Fruit fly (Drosophila melanogaster) whole organism, embryonic: ENCODE results near the gene frac.
A peak's percentile ranks its signal among the peaks of the same experiment; 100 is the strongest.

Experiments
- BEAF-32 ChIP-seq: fragments of 200-800 bp; sonication (Bioruptor generic); optimal IDR thresholded peaks from 3 replicates; lab custom pipeline; 2017; ENCODE audit warnings: missing biosample characterization, missing genetic modification characterization, mild to moderate bottlenecking, moderate library complexity, missing genetic modification reagents
- CG10654 ChIP-seq: fragments of 200-800 bp; sonication (Bioruptor generic); optimal IDR thresholded peaks from 2 replicates; lab custom pipeline; 2016; ENCODE audit warnings: missing biosample characterization, missing genetic modification characterization
- CG10979 ChIP-seq: fragments of 200-800 bp; sonication (Bioruptor generic); optimal IDR thresholded peaks from 2 replicates; lab custom pipeline; 2018; ENCODE audit warnings: missing biosample characterization, mild to moderate bottlenecking, missing genetic modification characterization, moderate library complexity
- CG12391 ChIP-seq: fragments of 200-800 bp; sonication (Bioruptor generic); optimal IDR thresholded peaks from 3 replicates; lab custom pipeline; 2018; ENCODE audit warnings: missing biosample characterization, mild to moderate bottlenecking, missing genetic modification characterization, moderate library complexity
- CG13424 ChIP-seq: fragments of 200-800 bp; sonication (Bioruptor generic); optimal IDR thresholded peaks from 2 replicates; lab custom pipeline; 2019; ENCODE audit warnings: missing biosample characterization, mild to moderate bottlenecking, missing genetic modification characterization, moderate library complexity
- CG15696 ChIP-seq: fragments of 200-800 bp; sonication (Bioruptor generic); optimal IDR thresholded peaks from 2 replicates; lab custom pipeline; 2019; ENCODE audit warnings: missing biosample characterization, mild to moderate bottlenecking, missing genetic modification characterization, moderate library complexity
- CG2116 ChIP-seq: fragments of 200-800 bp; sonication (Bioruptor generic); optimal IDR thresholded peaks from 3 replicates; lab custom pipeline; 2018; ENCODE audit warnings: missing biosample characterization, mild to moderate bottlenecking, missing genetic modification characterization
- CG30020 ChIP-seq: fragments of 200-800 bp; optimal IDR thresholded peaks from 2 replicates; lab custom pipeline; 2019; ENCODE audit warnings: missing biosample characterization, mild to moderate bottlenecking, missing genetic modification characterization, moderate library complexity
- CG31365 ChIP-seq: fragments of 200-800 bp; sonication (Bioruptor generic); optimal IDR thresholded peaks from 2 replicates; lab custom pipeline; 2018; ENCODE audit warnings: missing biosample characterization, mild to moderate bottlenecking, missing genetic modification characterization
- CG34224 ChIP-seq: fragments of 200-800 bp; sonication (Bioruptor generic); IDR thresholded peaks from 3 replicates; pipeline ENCODE4 v1.3.6; 2022; ENCODE audit warnings: missing biosample characterization, missing genetic modification characterization; ENCODE audit not compliant: partially characterized antibody
- CG3995 ChIP-seq: fragments of 200-800 bp; sonication (Bioruptor generic); optimal IDR thresholded peaks from 3 replicates; lab custom pipeline; 2016; ENCODE audit warnings: missing biosample characterization, missing genetic modification characterization
- CG7839 ChIP-seq: fragments of 200-800 bp; sonication (Bioruptor generic); optimal IDR thresholded peaks from 3 replicates; lab custom pipeline; 2018; ENCODE audit warnings: missing biosample characterization, mild to moderate bottlenecking, missing genetic modification characterization, moderate library complexity
- CG7963 ChIP-seq: fragments of 200-800 bp; sonication (Bioruptor generic); IDR thresholded peaks from 3 replicates; pipeline ENCODE4 v1.3.6; 2022; ENCODE audit warnings: missing biosample characterization, missing genetic modification characterization; ENCODE audit not compliant: partially characterized antibody
- CG9797 ChIP-seq: fragments of 200-800 bp; sonication (Bioruptor generic); optimal IDR thresholded peaks from 3 replicates; lab custom pipeline; 2018; ENCODE audit warnings: missing biosample characterization, mild to moderate bottlenecking, missing genetic modification characterization
- CG9817 ChIP-seq: fragments of 200-800 bp; sonication (Bioruptor generic); optimal IDR thresholded peaks from 2 replicates; lab custom pipeline; 2018; ENCODE audit warnings: missing biosample characterization, mild to moderate bottlenecking, missing genetic modification characterization, moderate library complexity
- CTCF ChIP-seq: fragments of 200-800 bp; sonication (Bioruptor generic); optimal IDR thresholded peaks from 2 replicates; lab custom pipeline; 2017; ENCODE audit warnings: missing biosample characterization, mild to moderate bottlenecking, missing genetic modification characterization, moderate library complexity
- Dek ChIP-seq: fragments of 200-800 bp; sonication (Bioruptor generic); optimal IDR thresholded peaks from 3 replicates; lab custom pipeline; 2019; ENCODE audit warnings: missing biosample characterization, mild to moderate bottlenecking, missing genetic modification characterization, moderate library complexity
- E2f2 ChIP-seq: fragments of 200-800 bp; sonication (Bioruptor generic); IDR thresholded peaks from 2 replicates; pipeline ENCODE4 v1.3.6; 2022; ENCODE audit warnings: missing biosample characterization, missing genetic modification characterization
- H15 ChIP-seq: fragments of 200-800 bp; sonication (Bioruptor generic); IDR thresholded peaks from 3 replicates; pipeline ENCODE4 v1.3.6; 2022; ENCODE audit warnings: missing biosample characterization, missing genetic modification characterization
- HLHmδ ChIP-seq: fragments of 200-800 bp; sonication (Bioruptor generic); optimal IDR thresholded peaks from 2 replicates; lab custom pipeline; 2018; ENCODE audit warnings: missing biosample characterization, mild to moderate bottlenecking, missing genetic modification characterization, moderate library complexity
- Hr78 ChIP-seq, 2 experiments: fragments of 200-800 bp in 1 of 2; fragments of >200 bp in 1 of 2; sonication (Bioruptor generic) in 1 of 2; optimal IDR thresholded peaks; 2 replicates each; lab custom pipeline; 2017 to 2019; ENCODE audit warnings: missing biosample characterization in 2 of 2, missing genetic modification characterization in 2 of 2, mild to moderate bottlenecking in 1 of 2, moderate library complexity in 1 of 2
- Med ChIP-seq: fragments of 200-800 bp; sonication (Bioruptor generic); peaks from one replicate; lab custom pipeline; 2016; ENCODE audit warnings: missing biosample characterization, missing genetic modification characterization, mild to moderate bottlenecking, inconsistent platforms, moderate library complexity
- Oli ChIP-seq: fragments of 200-800 bp; sonication (Bioruptor generic); optimal IDR thresholded peaks from 2 replicates; lab custom pipeline; 2018; ENCODE audit warnings: missing biosample characterization, mild to moderate bottlenecking, missing genetic modification characterization, moderate library complexity
- Ravus ChIP-seq: fragments of 200-800 bp; sonication (Bioruptor generic); IDR thresholded peaks from 2 replicates; pipeline ENCODE4 v1.3.6; 2022; ENCODE audit warnings: missing biosample characterization, missing genetic modification characterization
- Sin3A ChIP-seq: fragments of >200 bp; optimal IDR thresholded peaks from 2 replicates; lab custom pipeline; 2018
- Vsx1 ChIP-seq: fragments of 200-800 bp; sonication (Bioruptor generic); optimal IDR thresholded peaks from 2 replicates; lab custom pipeline; 2017; ENCODE audit warnings: missing biosample characterization, mild to moderate bottlenecking, missing genetic modification characterization, missing genetic modification reagents
- bsh ChIP-seq, 2 experiments: fragments of 200-800 bp; sonication (Bioruptor generic); optimal IDR thresholded peaks; 2 replicates each; lab custom pipeline; 2017 to 2018; ENCODE audit warnings: mild to moderate bottlenecking in 2 of 2, missing biosample characterization in 2 of 2, missing genetic modification characterization in 2 of 2, moderate library complexity in 1 of 2
- ci ChIP-seq: fragments of 200-800 bp; sonication (Bioruptor generic); IDR thresholded peaks from 3 replicates; pipeline ENCODE4 v1.3.6; 2022; ENCODE audit warnings: missing biosample characterization, missing genetic modification characterization
- danr ChIP-seq: fragments of 200-800 bp; sonication (Bioruptor generic); IDR thresholded peaks from 2 replicates; pipeline ENCODE4 v1.3.6; 2022; ENCODE audit warnings: missing biosample characterization, missing genetic modification characterization
- disco-r ChIP-seq: fragments of 200-800 bp; sonication (Bioruptor generic); optimal IDR thresholded peaks from 2 replicates; lab custom pipeline; 2016; ENCODE audit warnings: missing biosample characterization, missing genetic modification characterization
- gfzf ChIP-seq: fragments of 200-800 bp; sonication (Bioruptor generic); optimal IDR thresholded peaks from 2 replicates; lab custom pipeline; 2016; ENCODE audit warnings: missing biosample characterization, mild to moderate bottlenecking, missing genetic modification characterization, moderate library complexity
- grau ChIP-seq: fragments of 200-800 bp; optimal IDR thresholded peaks from 3 replicates; lab custom pipeline; 2019; ENCODE audit warnings: missing biosample characterization, mild to moderate bottlenecking, missing genetic modification characterization, moderate library complexity
- grn ChIP-seq: fragments of 200-800 bp; sonication (Bioruptor generic); optimal IDR thresholded peaks from 3 replicates; lab custom pipeline; 2017; ENCODE audit warnings: missing biosample characterization, missing genetic modification characterization
- gsb-n ChIP-seq: fragments of 200-800 bp; sonication (Bioruptor generic); optimal IDR thresholded peaks from 3 replicates; lab custom pipeline; 2018; ENCODE audit warnings: missing biosample characterization, mild to moderate bottlenecking, missing genetic modification characterization
- gt ChIP-seq: fragments of 200-800 bp; sonication (Bioruptor generic); IDR thresholded peaks from 2 replicates; pipeline ENCODE4 v1.3.6; 2022; ENCODE audit warnings: missing biosample characterization, missing genetic modification characterization
- hbn ChIP-seq: fragments of 200-800 bp; sonication (Bioruptor generic); IDR thresholded peaks from 2 replicates; pipeline ENCODE4 v1.3.6; 2022; ENCODE audit warnings: missing biosample characterization, missing genetic modification characterization; ENCODE audit not compliant: partially characterized antibody
- knrl ChIP-seq: fragments of 200-800 bp; sonication (Bioruptor generic); IDR thresholded peaks from 3 replicates; pipeline ENCODE4 v1.3.6; 2022; ENCODE audit warnings: missing biosample characterization, missing genetic modification characterization; ENCODE audit not compliant: partially characterized antibody
- lbe ChIP-seq: fragments of 200-800 bp; sonication (Bioruptor generic); optimal IDR thresholded peaks from 2 replicates; lab custom pipeline; 2016; ENCODE audit warnings: missing biosample characterization, mild to moderate bottlenecking, missing genetic modification characterization
- onecut ChIP-seq: fragments of 200-800 bp; sonication (Bioruptor generic); IDR thresholded peaks from 2 replicates; pipeline ENCODE4 v1.3.6; 2022; ENCODE audit warnings: missing biosample characterization, missing genetic modification characterization
- psq ChIP-seq: fragments of 200-800 bp; sonication (Bioruptor generic); optimal IDR thresholded peaks from 2 replicates; lab custom pipeline; 2017; ENCODE audit warnings: missing biosample characterization, missing genetic modification characterization
- ro ChIP-seq: fragments of 200-800 bp; sonication (Bioruptor generic); IDR thresholded peaks from 2 replicates; pipeline ENCODE4 v1.3.6; 2022; ENCODE audit warnings: missing biosample characterization, missing genetic modification characterization
- run ChIP-seq: fragments of 200-800 bp; sonication (Bioruptor generic); optimal IDR thresholded peaks from 3 replicates; lab custom pipeline; 2018; ENCODE audit warnings: missing biosample characterization, mild to moderate bottlenecking, missing genetic modification characterization
- slou ChIP-seq: fragments of 200-800 bp; sonication (Bioruptor generic); optimal IDR thresholded peaks from 3 replicates; lab custom pipeline; 2016; ENCODE audit warnings: missing biosample characterization, missing genetic modification characterization
- stc ChIP-seq: fragments of 200-800 bp; sonication (Bioruptor generic); IDR thresholded peaks from 2 replicates; pipeline ENCODE4 v1.3.6; 2022; ENCODE audit warnings: missing biosample characterization, missing genetic modification characterization
- stwl ChIP-seq: fragments of 200-800 bp; sonication (Bioruptor generic); optimal IDR thresholded peaks from 3 replicates; lab custom pipeline; 2018; ENCODE audit warnings: missing biosample characterization, mild to moderate bottlenecking, missing genetic modification characterization, moderate library complexity
- tio ChIP-seq: fragments of 200-800 bp; sonication (Bioruptor generic); optimal IDR thresholded peaks from 2 replicates; lab custom pipeline; 2017; ENCODE audit warnings: missing biosample characterization, missing genetic modification characterization, inconsistent platforms
- unc-4 ChIP-seq: fragments of 200-800 bp; sonication (Bioruptor generic); IDR thresholded peaks from 2 replicates; pipeline ENCODE4 v1.3.6; 2022; ENCODE audit warnings: missing biosample characterization, missing genetic modification characterization; ENCODE audit not compliant: partially characterized antibody
- vnd ChIP-seq: fragments of 200-800 bp; sonication (Bioruptor generic); IDR thresholded peaks from 3 replicates; pipeline ENCODE4 v1.3.6; 2022; ENCODE audit warnings: missing biosample characterization, missing genetic modification characterization; ENCODE audit not compliant: partially characterized antibody
- yki ChIP-seq: fragments of >200 bp; optimal IDR thresholded peaks from 3 replicates; lab custom pipeline; 2018

Gene frac

dm6 chr3L:7528380-7529080 is 33.9 kb upstream of the frac start, which contains the start of gene lqf (continued):
- TF ChIP-seq lbe, result no peak
- TF ChIP-seq Hr78 (GFP tag; optimal IDR thresholded peaks at IDR 0.05; lab: Kevin White, UChicago), result peak in 1 of 2 experiments; percentile 24
- peak; percentile 31 for TF ChIP-seq CG9797 (GFP tag; lab: Kevin White, UChicago)
- no peak for TF ChIP-seq H15 (GFP tag; lab: Robert Waterston, UW)
- TF ChIP-seq danr (GFP tag; lab: Robert Waterston, UW), result no peak
- TF ChIP-seq CG13424 (tag; lab: Kevin White, UChicago), result peak; percentile 38
- TF ChIP-seq CG2116 (GFP tag; lab: Kevin White, UChicago), result peak; percentile 88
- no peak for TF ChIP-seq grn (GFP tag; lab: Kevin White, UChicago)
- no peak for TF ChIP-seq gt (GFP tag; lab: Robert Waterston, UW)
- TF ChIP-seq CG15696 (tag; lab: Kevin White, UChicago), result peak; percentile 34
- TF ChIP-seq grau, result peak; percentile 35
- peak; percentile 1 for TF ChIP-seq CG7839
- no peak for TF ChIP-seq ro
- peak; percentile 50 for TF ChIP-seq Med
- peak; percentile 92 for TF ChIP-seq BEAF-32 (GFP tag; lab: Kevin White, UChicago)
- peak; percentile 60 for TF ChIP-seq CG9817 (tag; lab: Kevin White, UChicago)
- TF ChIP-seq stc (GFP tag; lab: Robert Waterston, UW), result 0 out of 2 replicates have a peak, but pooled peaks have one; percentile 18
- peak; percentile 42 for TF ChIP-seq CG30020
- no peak for TF ChIP-seq Ravus (GFP tag; lab: Robert Waterston, UW)
- peak; percentile 13 for TF ChIP-seq gsb-n (tag; lab: Kevin White, UChicago)
- no peak for TF ChIP-seq CG10654 (GFP tag; lab: Kevin White, UChicago)
- TF ChIP-seq CG31365 (tag; lab: Kevin White, UChicago), result no peak
- TF ChIP-seq run (tag; lab: Kevin White, UChicago), result no peak
- TF ChIP-seq CG7963 (GFP tag; lab: Robert Waterston, UW), result peak; percentile 84
- no peak for TF ChIP-seq ci (GFP tag; lab: Robert Waterston, UW)
- TF ChIP-seq hbn (GFP tag; lab: Robert Waterston, UW), result peak; percentile 71
- TF ChIP-seq Oli (tag; lab: Kevin White, UChicago), result no peak
- TF ChIP-seq Sin3A, result no peak
- peak; percentile 37 for TF ChIP-seq stwl (tag; lab: Kevin White, UChicago)
- TF ChIP-seq slou (GFP tag; lab: Kevin White, UChicago), result peak; percentile 22
- peak; percentile 75 for TF ChIP-seq E2f2 (GFP tag; lab: Robert Waterston, UW)
- peak; percentile 1 for TF ChIP-seq psq (GFP tag; lab: Kevin White, UChicago)
- peak; percentile 6 for TF ChIP-seq Dek
- no peak for TF ChIP-seq disco-r (GFP tag; lab: Kevin White, UChicago)
- TF ChIP-seq unc-4, result peak; percentile 78
- TF ChIP-seq CG3995 (GFP tag; lab: Kevin White, UChicago), result peak; percentile 84
- peak; percentile 89 for TF ChIP-seq vnd (GFP tag; lab: Robert Waterston, UW)
- no peak for TF ChIP-seq onecut (GFP tag; lab: Robert Waterston, UW)
- TF ChIP-seq bsh (GFP tag; optimal IDR thresholded peaks at IDR 0.05; lab: Kevin White, UChicago), result peak in 1 of 2 experiments; percentile 43
- no peak for TF ChIP-seq Vsx1 (GFP tag; lab: Kevin White, UChicago)
- peak; percentile 1 for TF ChIP-seq tio (GFP tag; lab: Kevin White, UChicago)
- TF ChIP-seq gfzf (GFP tag; lab: Kevin White, UChicago), result peak; percentile 15
- TF ChIP-seq knrl (GFP tag; lab: Robert Waterston, UW), result peak; percentile 90
- TF ChIP-seq CTCF (GFP tag; lab: Kevin White, UChicago), result peak; percentile 38
- TF ChIP-seq HLHmδ, result no peak
- peak; percentile 68; the same call in 2 of the 3 replicates for TF ChIP-seq CG34224 (GFP tag; lab: Robert Waterston, UW)
- no peak for TF ChIP-seq CG10979 (tag; lab: Kevin White, UChicago)
- peak; percentile 53 for TF ChIP-seq CG12391 (tag; lab: Kevin White, UChicago)
- no peak for TF ChIP-seq yki
